Fruit fly (Drosophila melanogaster) whole organism, prepupa: Measurements from ENCODE around the gene mRpL32.

Experiments used
- Blimp-1 ChIP-seq: fragments of 200-800 bp; sonication (Bioruptor generic); optimal IDR thresholded peaks from 3 replicates; lab custom pipeline; 2017; ENCODE audit warnings: missing biosample characterization, missing genetic modification characterization, mild to moderate bottlenecking, moderate library complexity, missing genetic modification reagents
- CG10631 ChIP-seq: fragments of 200-800 bp; sonication (Bioruptor generic); optimal IDR thresholded peaks from 2 replicates; lab custom pipeline; 2016; ENCODE audit warnings: missing biosample characterization, missing genetic modification characterization
- CG10669 ChIP-seq: fragments of 200-800 bp; sonication (Bioruptor generic); optimal IDR thresholded peaks from 3 replicates; lab custom pipeline; 2018; ENCODE audit warnings: missing biosample characterization, mild to moderate bottlenecking, missing genetic modification characterization, moderate library complexity
- CG11294 ChIP-seq: fragments of 200-800 bp; sonication (Bioruptor generic); IDR thresholded peaks from 2 replicates; pipeline ENCODE4 v1.3.6; 2022; ENCODE audit warnings: missing biosample characterization, missing genetic modification characterization
- CG11902 ChIP-seq: fragments of 200-800 bp; sonication (Bioruptor generic); optimal IDR thresholded peaks from 3 replicates; lab custom pipeline; 2016; ENCODE audit warnings: missing biosample characterization, missing genetic modification characterization
- CG15336 ChIP-seq: fragments of 200-800 bp; sonication (Bioruptor generic); IDR thresholded peaks from 2 replicates; pipeline ENCODE4 v1.3.6; 2022; ENCODE audit warnings: missing biosample characterization, missing genetic modification characterization
- CG16779 ChIP-seq: fragments of 200-800 bp; sonication (Bioruptor generic); optimal IDR thresholded peaks from 3 replicates; lab custom pipeline; 2017; ENCODE audit warnings: missing biosample characterization, mild to moderate bottlenecking, missing genetic modification characterization
- CG3032 ChIP-seq: fragments of 200-800 bp; optimal IDR thresholded peaks from 2 replicates; lab custom pipeline; 2019; ENCODE audit warnings: missing biosample characterization, mild to moderate bottlenecking, missing genetic modification characterization, moderate library complexity
- CG31627 ChIP-seq: fragments of 200-800 bp; sonication (Bioruptor generic); optimal IDR thresholded peaks from 3 replicates; lab custom pipeline; 2016; ENCODE audit warnings: missing biosample characterization, missing genetic modification characterization
- CG32006 ChIP-seq: fragments of 200-800 bp; sonication (Bioruptor generic); optimal IDR thresholded peaks from 3 replicates; lab custom pipeline; 2017; ENCODE audit warnings: missing biosample characterization, mild to moderate bottlenecking, missing genetic modification characterization
- CG34406 ChIP-seq: fragments of 200-800 bp; sonication (Bioruptor generic); optimal IDR thresholded peaks from 3 replicates; lab custom pipeline; 2016; ENCODE audit warnings: missing biosample characterization, missing genetic modification characterization
- CG3919 ChIP-seq: fragments of 200-800 bp; sonication (Bioruptor generic); optimal IDR thresholded peaks from 3 replicates; lab custom pipeline; 2016; ENCODE audit warnings: missing biosample characterization, missing genetic modification characterization
- CG4318 ChIP-seq: fragments of 200-800 bp; sonication (Bioruptor generic); optimal IDR thresholded peaks from 3 replicates; lab custom pipeline; 2017; ENCODE audit warnings: missing biosample characterization, mild to moderate bottlenecking, missing genetic modification characterization
- CG6163 ChIP-seq: fragments of 200-800 bp; sonication (Bioruptor generic); IDR thresholded peaks from 3 replicates; pipeline ENCODE4 v1.3.6; 2022; ENCODE audit warnings: missing biosample characterization, missing genetic modification characterization
- CG6276 ChIP-seq: fragments of 200-800 bp; sonication (Bioruptor generic); optimal IDR thresholded peaks from 2 replicates; lab custom pipeline; 2017; ENCODE audit warnings: missing biosample characterization, mild to moderate bottlenecking, missing genetic modification characterization
- CG6792 ChIP-seq: fragments of 200-800 bp; sonication (Bioruptor generic); optimal IDR thresholded peaks from 3 replicates; lab custom pipeline; 2016; ENCODE audit warnings: missing biosample characterization, missing genetic modification characterization
- CG6808 ChIP-seq: fragments of 200-800 bp; sonication (Bioruptor generic); optimal IDR thresholded peaks from 3 replicates; lab custom pipeline; 2017; ENCODE audit warnings: missing biosample characterization, missing genetic modification characterization, mild to moderate bottlenecking, moderate library complexity, missing genetic modification reagents
- CG7368 ChIP-seq: fragments of 200-800 bp; sonication (Bioruptor generic); optimal IDR thresholded peaks from 3 replicates; lab custom pipeline; 2016; ENCODE audit warnings: missing biosample characterization, missing genetic modification characterization
- CG8119 ChIP-seq: fragments of 200-800 bp; sonication (Bioruptor generic); IDR thresholded peaks from 3 replicates; pipeline ENCODE4 v1.3.6; 2022; ENCODE audit warnings: missing biosample characterization, missing genetic modification characterization
- CG8319 ChIP-seq: fragments of 200-800 bp; sonication (Bioruptor generic); optimal IDR thresholded peaks from 3 replicates; lab custom pipeline; 2016; ENCODE audit warnings: missing biosample characterization, missing genetic modification characterization
- CG9139 ChIP-seq: fragments of 200-800 bp; sonication (Bioruptor generic); optimal IDR thresholded peaks from 3 replicates; lab custom pipeline; 2017; ENCODE audit warnings: missing biosample characterization, mild to moderate bottlenecking, missing genetic modification characterization
- Eip75B ChIP-seq: fragments of 200-800 bp; sonication (Bioruptor generic); optimal IDR thresholded peaks from 3 replicates; lab custom pipeline; 2016; ENCODE audit warnings: missing biosample characterization, missing genetic modification characterization
- Eip93F ChIP-seq: fragments of 200-800 bp; sonication (Bioruptor generic); optimal IDR thresholded peaks from 2 replicates; lab custom pipeline; 2016; ENCODE audit warnings: missing biosample characterization, mild to moderate bottlenecking, missing genetic modification characterization
- Ets21C ChIP-seq: fragments of 200-800 bp; sonication (Bioruptor generic); optimal IDR thresholded peaks from 3 replicates; lab custom pipeline; 2016; ENCODE audit warnings: missing biosample characterization, missing genetic modification characterization
- Ets96B ChIP-seq: fragments of 200-800 bp; optimal IDR thresholded peaks from 2 replicates; lab custom pipeline; 2019; ENCODE audit warnings: missing biosample characterization, mild to moderate bottlenecking, missing genetic modification characterization, moderate library complexity
- Gug ChIP-seq: fragments of 200-800 bp; sonication (Bioruptor generic); IDR thresholded peaks from 2 replicates; pipeline ENCODE4 v1.3.6; 2022; ENCODE audit warnings: missing biosample characterization, missing genetic modification characterization
- Hr39 ChIP-seq: fragments of 200-800 bp; sonication (Bioruptor generic); optimal IDR thresholded peaks from 2 replicates; lab custom pipeline; 2016; ENCODE audit warnings: missing biosample characterization, missing genetic modification characterization
- Hr4 ChIP-seq: fragments of 200-800 bp; sonication (Bioruptor generic); optimal IDR thresholded peaks from 3 replicates; lab custom pipeline; 2016; ENCODE audit warnings: missing biosample characterization, missing genetic modification characterization
- Lpt ChIP-seq: fragments of 200-800 bp; sonication (Bioruptor generic); optimal IDR thresholded peaks from 3 replicates; lab custom pipeline; 2016; ENCODE audit warnings: missing biosample characterization, missing genetic modification characterization
- Met ChIP-seq: fragments of 200-800 bp; sonication (Bioruptor generic); optimal IDR thresholded peaks from 3 replicates; lab custom pipeline; 2016; ENCODE audit warnings: missing biosample characterization, missing genetic modification characterization
- OdsH ChIP-seq: fragments of 200-800 bp; sonication (Bioruptor generic); optimal IDR thresholded peaks from 3 replicates; lab custom pipeline; 2016; ENCODE audit warnings: missing biosample characterization, missing genetic modification characterization
- Smox ChIP-seq: fragments of 200-800 bp; sonication (Bioruptor generic); optimal IDR thresholded peaks from 3 replicates; lab custom pipeline; 2016; ENCODE audit warnings: missing biosample characterization, missing genetic modification characterization
- Sox14 ChIP-seq: fragments of 200-800 bp; sonication (Bioruptor generic); optimal IDR thresholded peaks from 3 replicates; lab custom pipeline; 2016; ENCODE audit warnings: missing biosample characterization, missing genetic modification characterization
- Sox15 ChIP-seq: fragments of 200-800 bp; sonication (Bioruptor generic); optimal IDR thresholded peaks from 3 replicates; lab custom pipeline; 2016; ENCODE audit warnings: missing biosample characterization, missing genetic modification characterization
- achi ChIP-seq: fragments of 200-800 bp; sonication (Bioruptor generic); optimal IDR thresholded peaks from 3 replicates; lab custom pipeline; 2016; ENCODE audit warnings: missing biosample characterization, missing genetic modification characterization
- acj6 ChIP-seq: fragments of 200-800 bp; sonication (Bioruptor generic); optimal IDR thresholded peaks from 3 replicates; lab custom pipeline; 2016; ENCODE audit warnings: missing biosample characterization, missing genetic modification characterization
- dac ChIP-seq: fragments of 200-800 bp; sonication (Bioruptor generic); optimal IDR thresholded peaks from 2 replicates; lab custom pipeline; 2017; ENCODE audit warnings: missing biosample characterization, mild to moderate bottlenecking, missing genetic modification characterization
- dsx ChIP-seq: fragments of 200-800 bp; optimal IDR thresholded peaks from 3 replicates; lab custom pipeline; 2019; ENCODE audit warnings: missing biosample characterization, mild to moderate bottlenecking, missing genetic modification characterization, moderate library complexity; ENCODE audit not compliant: poor library complexity, severe bottlenecking
- eg ChIP-seq: fragments of 200-800 bp; sonication (Bioruptor generic); IDR thresholded peaks from 3 replicates; pipeline ENCODE4 v1.3.6; 2022; ENCODE audit warnings: missing biosample characterization, missing genetic modification characterization
- esn ChIP-seq: fragments of 200-800 bp; sonication (Bioruptor generic); optimal IDR thresholded peaks from 2 replicates; lab custom pipeline; 2016; ENCODE audit warnings: missing biosample characterization, mild to moderate bottlenecking, missing genetic modification characterization, moderate library complexity
- fkh ChIP-seq: fragments of 200-800 bp; sonication (Bioruptor generic); optimal IDR thresholded peaks from 3 replicates; lab custom pipeline; 2017; ENCODE audit warnings: missing biosample characterization, mild to moderate bottlenecking, missing genetic modification characterization, moderate library complexity
- lz ChIP-seq: fragments of 200-800 bp; sonication (Bioruptor generic); optimal IDR thresholded peaks from 3 replicates; lab custom pipeline; 2016; ENCODE audit warnings: missing biosample characterization, missing genetic modification characterization
- net ChIP-seq: fragments of 200-800 bp; sonication (Bioruptor generic); optimal IDR thresholded peaks from 3 replicates; lab custom pipeline; 2016; ENCODE audit warnings: missing biosample characterization, missing genetic modification characterization
- pdm3 ChIP-seq: fragments of 200-800 bp; sonication (Bioruptor generic); optimal IDR thresholded peaks from 3 replicates; lab custom pipeline; 2016; ENCODE audit warnings: missing biosample characterization, missing genetic modification characterization
- salr ChIP-seq, 2 experiments: fragments of 200-800 bp; sonication (Bioruptor generic); optimal IDR thresholded peaks; 3 replicates each; lab custom pipeline; 2016 to 2018; ENCODE audit warnings: missing biosample characterization in 2 of 2, missing genetic modification characterization in 2 of 2, mild to moderate bottlenecking in 1 of 2
- ss ChIP-seq, 2 experiments: fragments of 200-800 bp; sonication (Bioruptor generic); optimal IDR thresholded peaks; 2 replicates in 1 of 2; 3 replicates in 1 of 2; lab custom pipeline; 2017 to 2018; ENCODE audit warnings: mild to moderate bottlenecking in 2 of 2, missing biosample characterization in 2 of 2, missing genetic modification characterization in 2 of 2, moderate library complexity in 1 of 2
- svp ChIP-seq: fragments of 200-800 bp; sonication (Bioruptor generic); peaks from one replicate; lab custom pipeline; 2016; ENCODE audit warnings: missing biosample characterization, missing genetic modification characterization
- topi ChIP-seq: fragments of 200-800 bp; sonication (Bioruptor generic); optimal IDR thresholded peaks from 3 replicates; lab custom pipeline; 2016; ENCODE audit warnings: missing biosample characterization, missing genetic modification characterization

Gene mRpL32

DNA sequence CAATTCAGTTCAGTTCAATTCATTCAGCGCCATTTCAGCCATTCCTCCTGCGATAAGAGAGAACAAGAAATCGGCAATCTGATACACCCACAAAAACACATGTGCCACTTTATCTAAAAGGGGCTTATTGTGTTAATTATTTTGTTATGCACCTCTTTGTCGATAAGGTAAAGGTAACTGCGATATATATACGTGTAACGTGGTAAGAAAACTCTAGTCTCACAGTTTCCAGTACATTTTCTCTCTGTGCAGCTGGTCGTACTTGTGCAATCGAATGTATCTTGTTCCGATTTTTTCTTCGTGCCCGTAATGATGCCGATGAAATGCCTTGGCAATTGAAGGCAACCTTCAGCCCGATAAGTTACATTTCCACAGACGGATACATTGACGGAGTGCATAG lies 34.9 kb downstream of the mRpL32 start (continued):
- TF ChIP-seq Lpt (GFP tag; lab: Kevin White, UChicago): no peak
- TF ChIP-seq ss (GFP tag; optimal IDR thresholded peaks at IDR 0.05; lab: Kevin White, UChicago): no peak
- TF ChIP-seq CG8319 (GFP tag; lab: Kevin White, UChicago): peak; percentile 13
- no peak for TF ChIP-seq dac (GFP tag; lab: Kevin White, UChicago)
- peak; percentile 36 for TF ChIP-seq pdm3 (GFP tag; lab: Kevin White, UChicago)
- peak; percentile 11 for TF ChIP-seq CG3032 (tag; lab: Kevin White, UChicago)
- TF ChIP-seq CG3919 (GFP tag; lab: Kevin White, UChicago): peak; percentile 60
- peak; percentile 19 for TF ChIP-seq achi (GFP tag; lab: Kevin White, UChicago)
- TF ChIP-seq OdsH (GFP tag; lab: Kevin White, UChicago): peak; percentile 31
- TF ChIP-seq Met (GFP tag; lab: Kevin White, UChicago): peak; percentile 51
- TF ChIP-seq salr (GFP tag; optimal IDR thresholded peaks at IDR 0.05; lab: Kevin White, UChicago): no peak
- TF ChIP-seq lz (GFP tag; lab: Kevin White, UChicago): peak; percentile 22
- no peak for TF ChIP-seq net (GFP tag; lab: Kevin White, UChicago)
- TF ChIP-seq CG11294 (GFP tag; lab: Robert Waterston, UW): no peak
- no peak for TF ChIP-seq fkh (GFP tag; lab: Kevin White, UChicago)
- peak; percentile 38 for TF ChIP-seq acj6 (GFP tag; lab: Kevin White, UChicago)
- TF ChIP-seq CG6808 (GFP tag; lab: Kevin White, UChicago): no peak
- TF ChIP-seq CG31627 (GFP tag; lab: Kevin White, UChicago): peak; percentile 12
- TF ChIP-seq CG6792 (GFP tag; lab: Kevin White, UChicago): peak; percentile 28
- peak; percentile 28; the same call in 1 of the 2 replicates for TF ChIP-seq CG15336 (GFP tag; lab: Robert Waterston, UW)
- peak; percentile 27 for TF ChIP-seq Smox (GFP tag; lab: Kevin White, UChicago)
- TF ChIP-seq CG4318 (GFP tag; lab: Kevin White, UChicago): no peak
- peak; percentile 33 for TF ChIP-seq Hr4 (GFP tag; lab: Kevin White, UChicago)
- peak; percentile 39 for TF ChIP-seq topi (GFP tag; lab: Kevin White, UChicago)
- peak; percentile 32 for TF ChIP-seq Sox14 (GFP tag; lab: Kevin White, UChicago)
- peak; percentile 70 for TF ChIP-seq svp (GFP tag; lab: Kevin White, UChicago)
- TF ChIP-seq Ets96B: peak; percentile 33
- TF ChIP-seq Eip75B (GFP tag; lab: Kevin White, UChicago): peak; percentile 36
- peak; percentile 42 for TF ChIP-seq Hr39
- peak; percentile 42 for TF ChIP-seq esn (GFP tag; lab: Kevin White, UChicago)
- no peak for TF ChIP-seq CG9139 (GFP tag; lab: Kevin White, UChicago)
- TF ChIP-seq CG6276 (GFP tag; lab: Kevin White, UChicago): no peak
- TF ChIP-seq Eip93F (GFP tag; lab: Kevin White, UChicago): no peak
- peak; percentile 52 for TF ChIP-seq CG10631 (GFP tag; lab: Kevin White, UChicago)

DNA sequence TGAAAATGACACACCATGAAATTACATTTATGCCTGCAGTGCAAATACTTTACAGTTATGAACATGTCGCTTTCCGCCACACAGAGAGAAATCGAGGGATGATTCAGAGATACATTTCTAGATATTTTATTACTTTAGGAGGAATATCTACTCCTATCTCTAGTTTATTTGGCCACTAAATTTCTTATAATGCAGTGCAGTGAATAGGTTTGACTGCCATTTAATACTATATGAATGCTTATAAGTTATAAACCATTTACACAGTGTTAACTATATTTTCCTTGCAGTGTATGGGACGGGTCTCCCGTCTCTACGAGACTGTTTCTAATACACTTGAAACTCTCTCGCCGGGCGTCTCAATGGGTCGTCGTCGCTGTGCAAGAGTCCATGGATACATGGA lies 37.5 kb downstream of the mRpL32 start:
- TF ChIP-seq CG6808 (GFP tag; lab: Kevin White, UChicago) (no peak), dsx (GFP tag; lab: Kevin White, UChicago) (no peak), Sox15 (GFP tag; lab: Kevin White, UChicago) (no peak), CG34406 (GFP tag; lab: Kevin White, UChicago) (no peak), CG31627 (GFP tag; lab: Kevin White, UChicago) (no peak), CG8119 (GFP tag; lab: Robert Waterston, UW) (peak; percentile 43; the same call in 2 of the 3 replicates), Hr39 (no peak), CG10669 (no peak), CG6163 (GFP tag; lab: Robert Waterston, UW) (0 out of 3 replicates have a peak, but pooled peaks have one; percentile 42), acj6 (GFP tag; lab: Kevin White, UChicago) (peak; percentile 4), CG16779 (no peak), eg (0 out of 3 replicates have a peak, but pooled peaks have one; percentile 37), achi (GFP tag; lab: Kevin White, UChicago) (no peak), CG4318 (GFP tag; lab: Kevin White, UChicago) (peak; percentile 12), CG15336 (GFP tag; lab: Robert Waterston, UW) (peak; percentile 31; the same call in 1 of the 2 replicates), Smox (GFP tag; lab: Kevin White, UChicago) (no peak), Blimp-1 (GFP tag; lab: Kevin White, UChicago) (no peak), CG7368 (GFP tag; lab: Kevin White, UChicago) (no peak), CG11902 (GFP tag; lab: Kevin White, UChicago) (no peak), Lpt (GFP tag; lab: Kevin White, UChicago) (peak; percentile 15), CG3919 (GFP tag; lab: Kevin White, UChicago) (peak; percentile 16), CG32006 (GFP tag; lab: Kevin White, UChicago) (peak; percentile 67), Ets21C (no peak), Sox14 (GFP tag; lab: Kevin White, UChicago) (peak; percentile 18), CG11294 (GFP tag; lab: Robert Waterston, UW) (no peak), CG6276 (GFP tag; lab: Kevin White, UChicago) (peak; percentile 34), CG9139 (GFP tag; lab: Kevin White, UChicago) (no peak), esn (GFP tag; lab: Kevin White, UChicago) (no peak), Gug (no peak)
